Worm (Caenorhabditis elegans): Measurements from ENCODE around the gene F25B5.3.

DNA sequence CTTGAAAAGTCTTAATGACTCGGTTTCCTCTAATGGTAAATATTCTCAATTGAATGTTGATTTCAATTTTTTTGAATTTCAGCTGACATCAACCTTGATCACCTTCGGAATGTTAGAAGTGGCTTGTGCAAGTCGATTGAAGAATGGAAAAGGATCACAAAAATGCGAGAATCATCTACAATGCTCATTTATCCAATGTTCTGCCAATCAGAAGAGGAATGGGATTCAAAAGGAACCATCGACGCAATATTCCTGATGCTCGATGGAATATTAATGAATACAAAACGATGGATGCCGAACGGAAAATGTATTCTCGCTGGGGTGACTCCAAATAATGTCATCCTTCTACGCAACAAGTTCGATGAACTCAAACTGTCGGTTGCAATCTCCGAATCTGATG lies 12.9 kb downstream of the F25B5.3 start:
- TF ChIP-seq ama-1 (optimal IDR thresholded peaks at IDR 0.05) (no peak), nfya-1 (tag; optimal IDR thresholded peaks at IDR 0.05) (no peak), pqm-1 (tag; optimal IDR thresholded peaks at IDR 0.05) (no peak), unc-3 (GFP tag; conservative IDR thresholded peaks at IDR 0.05) (no peak), unc-3 (tag; optimal IDR thresholded peaks at IDR 0.05) (no peak), unc-86 (tag; optimal IDR thresholded peaks at IDR 0.05) (no peak), dve-1 (tag; optimal IDR thresholded peaks at IDR 0.05) (no peak), gmeb-2 (tag; optimal IDR thresholded peaks at IDR 0.05) (no peak), sox-4 (tag; optimal IDR thresholded peaks at IDR 0.05) (no peak), hlh-6 (tag; optimal IDR thresholded peaks at IDR 0.05) (no peak), pag-3 (tag; optimal IDR thresholded peaks at IDR 0.05; ENCODE audit: borderline replicate concordance) (no peak), lin-11 (tag; optimal IDR thresholded peaks at IDR 0.05) (no peak), unc-55 (GFP tag; optimal IDR thresholded peaks at IDR 0.05) (no peak)
